Fruit fly (Drosophila melanogaster) whole organism, prepupa: Measurements from ENCODE around the gene Septin4.

Experiments used
- Blimp-1 ChIP-seq: fragments of 200-800 bp; sonication (Bioruptor generic); optimal IDR thresholded peaks from 3 replicates; lab custom pipeline; 2017; ENCODE audit warnings: missing biosample characterization, missing genetic modification characterization, mild to moderate bottlenecking, moderate library complexity, missing genetic modification reagents
- CG11902 ChIP-seq: fragments of 200-800 bp; sonication (Bioruptor generic); optimal IDR thresholded peaks from 3 replicates; lab custom pipeline; 2016; ENCODE audit warnings: missing biosample characterization, missing genetic modification characterization
- CG1621 ChIP-seq: fragments of 200-800 bp; sonication (Bioruptor generic); optimal IDR thresholded peaks from 3 replicates; lab custom pipeline; 2018; ENCODE audit warnings: missing biosample characterization, mild to moderate bottlenecking, missing genetic modification characterization
- CG3032 ChIP-seq: fragments of 200-800 bp; optimal IDR thresholded peaks from 2 replicates; lab custom pipeline; 2019; ENCODE audit warnings: missing biosample characterization, mild to moderate bottlenecking, missing genetic modification characterization, moderate library complexity
- CG31627 ChIP-seq: fragments of 200-800 bp; sonication (Bioruptor generic); optimal IDR thresholded peaks from 3 replicates; lab custom pipeline; 2016; ENCODE audit warnings: missing biosample characterization, missing genetic modification characterization
- CG3919 ChIP-seq: fragments of 200-800 bp; sonication (Bioruptor generic); optimal IDR thresholded peaks from 3 replicates; lab custom pipeline; 2016; ENCODE audit warnings: missing biosample characterization, missing genetic modification characterization
- CG6163 ChIP-seq: fragments of 200-800 bp; sonication (Bioruptor generic); IDR thresholded peaks from 3 replicates; pipeline ENCODE4 v1.3.6; 2022; ENCODE audit warnings: missing biosample characterization, missing genetic modification characterization
- CG6276 ChIP-seq: fragments of 200-800 bp; sonication (Bioruptor generic); optimal IDR thresholded peaks from 2 replicates; lab custom pipeline; 2017; ENCODE audit warnings: missing biosample characterization, mild to moderate bottlenecking, missing genetic modification characterization
- CG8119 ChIP-seq: fragments of 200-800 bp; sonication (Bioruptor generic); IDR thresholded peaks from 3 replicates; pipeline ENCODE4 v1.3.6; 2022; ENCODE audit warnings: missing biosample characterization, missing genetic modification characterization
- CG8632 ChIP-seq: fragments of 200-800 bp; sonication (Bioruptor generic); optimal IDR thresholded peaks from 3 replicates; lab custom pipeline; 2016; ENCODE audit warnings: missing biosample characterization, missing genetic modification characterization
- CG9139 ChIP-seq: fragments of 200-800 bp; sonication (Bioruptor generic); optimal IDR thresholded peaks from 3 replicates; lab custom pipeline; 2017; ENCODE audit warnings: missing biosample characterization, mild to moderate bottlenecking, missing genetic modification characterization
- Eip75B ChIP-seq: fragments of 200-800 bp; sonication (Bioruptor generic); optimal IDR thresholded peaks from 3 replicates; lab custom pipeline; 2016; ENCODE audit warnings: missing biosample characterization, missing genetic modification characterization
- Eip78C ChIP-seq: fragments of 200-800 bp; sonication (Bioruptor generic); peaks from one replicate; lab custom pipeline; 2016; ENCODE audit warnings: missing biosample characterization, missing genetic modification characterization
- Eip93F ChIP-seq: fragments of 200-800 bp; sonication (Bioruptor generic); optimal IDR thresholded peaks from 2 replicates; lab custom pipeline; 2016; ENCODE audit warnings: missing biosample characterization, mild to moderate bottlenecking, missing genetic modification characterization
- Ets96B ChIP-seq: fragments of 200-800 bp; optimal IDR thresholded peaks from 2 replicates; lab custom pipeline; 2019; ENCODE audit warnings: missing biosample characterization, mild to moderate bottlenecking, missing genetic modification characterization, moderate library complexity
- Gug ChIP-seq: fragments of 200-800 bp; sonication (Bioruptor generic); IDR thresholded peaks from 2 replicates; pipeline ENCODE4 v1.3.6; 2022; ENCODE audit warnings: missing biosample characterization, missing genetic modification characterization
- Hr38 ChIP-seq: sonication (Bioruptor generic); optimal IDR thresholded peaks from 2 replicates; lab custom pipeline; 2016; ENCODE audit warnings: missing biosample characterization, missing genetic modification characterization
- Hr39 ChIP-seq: fragments of 200-800 bp; sonication (Bioruptor generic); optimal IDR thresholded peaks from 2 replicates; lab custom pipeline; 2016; ENCODE audit warnings: missing biosample characterization, missing genetic modification characterization
- Hr4 ChIP-seq: fragments of 200-800 bp; sonication (Bioruptor generic); optimal IDR thresholded peaks from 3 replicates; lab custom pipeline; 2016; ENCODE audit warnings: missing biosample characterization, missing genetic modification characterization
- Lpt ChIP-seq: fragments of 200-800 bp; sonication (Bioruptor generic); optimal IDR thresholded peaks from 3 replicates; lab custom pipeline; 2016; ENCODE audit warnings: missing biosample characterization, missing genetic modification characterization
- Smox ChIP-seq: fragments of 200-800 bp; sonication (Bioruptor generic); optimal IDR thresholded peaks from 3 replicates; lab custom pipeline; 2016; ENCODE audit warnings: missing biosample characterization, missing genetic modification characterization
- Sox14 ChIP-seq: fragments of 200-800 bp; sonication (Bioruptor generic); optimal IDR thresholded peaks from 3 replicates; lab custom pipeline; 2016; ENCODE audit warnings: missing biosample characterization, missing genetic modification characterization
- acj6 ChIP-seq: fragments of 200-800 bp; sonication (Bioruptor generic); optimal IDR thresholded peaks from 3 replicates; lab custom pipeline; 2016; ENCODE audit warnings: missing biosample characterization, missing genetic modification characterization
- dac ChIP-seq: fragments of 200-800 bp; sonication (Bioruptor generic); optimal IDR thresholded peaks from 2 replicates; lab custom pipeline; 2017; ENCODE audit warnings: missing biosample characterization, mild to moderate bottlenecking, missing genetic modification characterization
- dsx ChIP-seq: fragments of 200-800 bp; optimal IDR thresholded peaks from 3 replicates; lab custom pipeline; 2019; ENCODE audit warnings: missing biosample characterization, mild to moderate bottlenecking, missing genetic modification characterization, moderate library complexity; ENCODE audit not compliant: poor library complexity, severe bottlenecking
- eg ChIP-seq: fragments of 200-800 bp; sonication (Bioruptor generic); IDR thresholded peaks from 3 replicates; pipeline ENCODE4 v1.3.6; 2022; ENCODE audit warnings: missing biosample characterization, missing genetic modification characterization
- esn ChIP-seq: fragments of 200-800 bp; sonication (Bioruptor generic); optimal IDR thresholded peaks from 2 replicates; lab custom pipeline; 2016; ENCODE audit warnings: missing biosample characterization, mild to moderate bottlenecking, missing genetic modification characterization, moderate library complexity
- fd59A ChIP-seq: fragments of 200-800 bp; sonication (Bioruptor generic); optimal IDR thresholded peaks from 2 replicates; lab custom pipeline; 2017; ENCODE audit warnings: missing biosample characterization, mild to moderate bottlenecking, missing genetic modification characterization, missing genetic modification reagents
- fd85E ChIP-seq: fragments of 200-800 bp; sonication (Bioruptor generic); optimal IDR thresholded peaks from 3 replicates; lab custom pipeline; 2016; ENCODE audit warnings: missing biosample characterization, missing genetic modification characterization
- fkh ChIP-seq: fragments of 200-800 bp; sonication (Bioruptor generic); optimal IDR thresholded peaks from 3 replicates; lab custom pipeline; 2017; ENCODE audit warnings: missing biosample characterization, mild to moderate bottlenecking, missing genetic modification characterization, moderate library complexity
- lz ChIP-seq: fragments of 200-800 bp; sonication (Bioruptor generic); optimal IDR thresholded peaks from 3 replicates; lab custom pipeline; 2016; ENCODE audit warnings: missing biosample characterization, missing genetic modification characterization
- net ChIP-seq: fragments of 200-800 bp; sonication (Bioruptor generic); optimal IDR thresholded peaks from 3 replicates; lab custom pipeline; 2016; ENCODE audit warnings: missing biosample characterization, missing genetic modification characterization
- pdm3 ChIP-seq: fragments of 200-800 bp; sonication (Bioruptor generic); optimal IDR thresholded peaks from 3 replicates; lab custom pipeline; 2016; ENCODE audit warnings: missing biosample characterization, missing genetic modification characterization
- salr ChIP-seq, 2 experiments: fragments of 200-800 bp; sonication (Bioruptor generic); optimal IDR thresholded peaks; 3 replicates each; lab custom pipeline; 2016 to 2018; ENCODE audit warnings: missing biosample characterization in 2 of 2, missing genetic modification characterization in 2 of 2, mild to moderate bottlenecking in 1 of 2
- spab ChIP-seq: fragments of 200-800 bp; sonication (Bioruptor generic); optimal IDR thresholded peaks from 2 replicates; lab custom pipeline; 2017; ENCODE audit warnings: missing biosample characterization, mild to moderate bottlenecking, missing genetic modification characterization, missing genetic modification reagents
- svp ChIP-seq: fragments of 200-800 bp; sonication (Bioruptor generic); peaks from one replicate; lab custom pipeline; 2016; ENCODE audit warnings: missing biosample characterization, missing genetic modification characterization
- topi ChIP-seq: fragments of 200-800 bp; sonication (Bioruptor generic); optimal IDR thresholded peaks from 3 replicates; lab custom pipeline; 2016; ENCODE audit warnings: missing biosample characterization, missing genetic modification characterization
- vri ChIP-seq: fragments of 200-800 bp; sonication (Bioruptor generic); optimal IDR thresholded peaks from 3 replicates; lab custom pipeline; 2016; ENCODE audit warnings: missing biosample characterization, mild to moderate bottlenecking, missing genetic modification characterization

The Septin4 gene

DNA sequence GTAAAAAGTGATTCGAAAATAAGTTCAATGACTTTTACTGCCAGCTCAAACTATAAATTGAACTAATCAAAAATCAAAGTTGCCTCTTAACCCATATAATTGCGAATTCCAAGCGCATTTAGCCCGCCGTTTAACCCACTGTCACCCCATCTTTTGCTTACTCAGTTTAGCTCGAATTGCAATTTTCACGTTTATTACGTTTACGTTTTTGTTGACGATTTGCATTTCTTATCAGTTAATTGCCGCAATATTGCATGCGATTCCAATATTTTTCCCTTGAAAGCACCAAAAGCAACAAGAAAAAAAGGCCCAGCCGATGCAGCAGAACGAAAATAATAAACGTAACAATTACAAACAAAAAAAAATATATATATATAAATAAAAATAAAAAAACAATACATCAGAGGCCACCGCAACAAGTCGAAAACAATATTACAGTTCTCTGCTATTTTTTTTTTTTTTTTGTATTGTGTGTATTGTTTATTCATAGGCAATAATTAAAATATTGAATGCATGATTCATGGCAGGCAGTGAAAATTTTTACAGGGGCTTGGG lies 23.3 kb upstream of the Septin4 start:
- TF ChIP-seq Eip75B (GFP tag; lab: Kevin White, UChicago) (no peak), spab (GFP tag; lab: Kevin White, UChicago) (no peak), Blimp-1 (GFP tag; lab: Kevin White, UChicago) (no peak), esn (no peak), CG6163 (GFP tag; lab: Robert Waterston, UW) (0 out of 3 replicates have a peak, but pooled peaks have one; percentile 31), svp (peak; percentile 82), CG8119 (GFP tag; lab: Robert Waterston, UW) (no peak), vri (no peak), Eip78C (GFP tag; lab: Kevin White, UChicago) (peak; percentile 53), CG3919 (GFP tag; lab: Kevin White, UChicago) (no peak), salr (GFP tag; optimal IDR thresholded peaks at IDR 0.05; lab: Kevin White, UChicago) (no peak)

DNA sequence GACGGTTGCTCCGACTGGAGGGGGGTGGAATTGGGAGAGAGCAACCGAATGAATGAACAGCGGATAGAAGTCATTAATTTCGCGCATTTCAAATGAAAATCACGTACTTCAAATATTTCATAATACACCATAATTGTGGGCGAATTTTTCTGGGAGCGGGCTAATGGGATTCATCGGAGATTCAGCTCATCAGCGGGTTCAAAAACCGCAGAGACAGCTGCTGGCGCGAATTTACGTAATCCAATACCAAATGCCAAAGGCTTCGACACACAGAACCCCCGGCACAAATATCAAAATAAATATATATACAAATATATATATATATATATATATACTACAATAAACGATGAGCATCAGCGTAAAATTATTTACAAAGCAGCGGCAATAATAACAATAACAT lies 21.7 kb upstream of the Septin4 start:
- TF ChIP-seq svp (peak; percentile 81), salr (GFP tag; optimal IDR thresholded peaks at IDR 0.05; lab: Kevin White, UChicago) (no peak), esn (no peak), Eip93F (no peak), CG3919 (GFP tag; lab: Kevin White, UChicago) (no peak), CG8119 (GFP tag; lab: Robert Waterston, UW) (no peak), Ets96B (tag; lab: Kevin White, UChicago) (no peak), vri (peak; percentile 53), pdm3 (GFP tag; lab: Kevin White, UChicago) (no peak), dac (GFP tag; lab: Kevin White, UChicago) (no peak), CG9139 (no peak), Lpt (GFP tag; lab: Kevin White, UChicago) (no peak)

DNA sequence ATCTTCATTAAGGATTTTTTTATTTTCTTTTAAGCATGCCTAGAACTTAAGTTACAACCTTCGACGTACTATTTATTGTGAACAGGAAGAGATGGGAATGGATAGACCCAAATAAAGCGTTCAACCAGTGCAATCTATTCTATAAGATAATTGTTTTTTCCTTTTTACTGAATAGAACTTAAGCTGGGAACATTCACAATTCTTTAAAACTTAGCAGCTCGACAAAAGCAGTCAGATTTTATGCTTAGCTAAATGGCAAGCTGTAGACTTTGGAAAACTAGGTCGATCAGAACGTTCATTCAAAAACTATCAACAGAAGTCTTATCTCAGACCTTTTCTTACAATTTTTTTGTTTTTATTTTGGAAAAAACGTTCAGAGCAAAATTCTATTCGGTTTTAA lies 16.0 kb upstream of the Septin4 start, which contains the start of gene CG13008:
CG13008 (plus strand) TSS at position 301 of the 400 bp plus-strand sequence.
- TF ChIP-seq net (no peak), Smox (GFP tag; lab: Kevin White, UChicago) (no peak), Gug (GFP tag; lab: Robert Waterston, UW) (no peak), dsx (GFP tag; lab: Kevin White, UChicago) (no peak), Ets96B (tag; lab: Kevin White, UChicago) (no peak), topi (GFP tag; lab: Kevin White, UChicago) (no peak), acj6 (GFP tag; lab: Kevin White, UChicago) (no peak), Lpt (GFP tag; lab: Kevin White, UChicago) (no peak), CG11902 (GFP tag; lab: Kevin White, UChicago) (no peak), CG6276 (GFP tag; lab: Kevin White, UChicago) (no peak), CG8119 (GFP tag; lab: Robert Waterston, UW) (no peak), CG8632 (no peak), Eip93F (no peak), esn (no peak), fd85E (no peak), vri (no peak), Hr4 (GFP tag; lab: Kevin White, UChicago) (no peak)

DNA sequence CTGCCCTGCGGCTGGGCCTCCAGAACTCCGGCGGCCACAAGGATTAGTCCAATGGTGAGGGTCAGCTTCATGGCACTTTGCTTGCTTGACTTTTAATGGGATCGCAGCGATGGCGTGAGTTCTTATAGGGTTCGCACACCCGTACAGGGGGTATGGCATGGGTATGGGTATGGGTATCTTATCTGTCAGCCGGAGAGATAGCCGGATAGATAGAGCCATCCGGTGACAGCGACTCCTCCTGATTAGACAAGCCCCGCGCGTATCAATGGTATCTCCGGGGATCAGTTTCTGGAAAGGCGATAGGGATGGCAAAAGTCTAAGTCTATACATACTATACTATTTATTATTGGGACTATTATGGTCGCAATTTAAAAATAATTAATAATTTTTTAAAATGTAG lies 11.8 kb upstream of the Septin4 start, which contains the start of gene CG9672:
CG9672 (minus strand) TSS at position 101 of the 400 bp plus-strand sequence.
- no peak for TF ChIP-seq CG8632
- TF ChIP-seq Sox14 (GFP tag; lab: Kevin White, UChicago) = no peak
- TF ChIP-seq Hr39 (GFP tag; lab: Kevin White, UChicago) = no peak
- TF ChIP-seq fd59A = no peak
- no peak for TF ChIP-seq CG3032 (tag; lab: Kevin White, UChicago)
- no peak for TF ChIP-seq fkh
- TF ChIP-seq CG31627 = no peak
- TF ChIP-seq pdm3 (GFP tag; lab: Kevin White, UChicago) = no peak
- TF ChIP-seq CG1621 (tag; lab: Kevin White, UChicago) = no peak
- TF ChIP-seq esn = no peak
- TF ChIP-seq Hr38 (GFP tag; lab: Kevin White, UChicago) = no peak
- TF ChIP-seq Ets96B (tag; lab: Kevin White, UChicago) = no peak
- no peak for TF ChIP-seq net
- no peak for TF ChIP-seq lz
- TF ChIP-seq Blimp-1 (GFP tag; lab: Kevin White, UChicago) = no peak
- no peak for TF ChIP-seq CG6276 (GFP tag; lab: Kevin White, UChicago)
- no peak for TF ChIP-seq dac (GFP tag; lab: Kevin White, UChicago)
- no peak for TF ChIP-seq eg (GFP tag; lab: Robert Waterston, UW)
- TF ChIP-seq vri = no peak
